Fruit fly (Drosophila melanogaster) whole organism, embryonic: ENCODE data around the gene Tpr2.

Experiments
- Ada2b ChIP-seq: fragments of 200-800 bp; sonication (Bioruptor generic); IDR thresholded peaks from 2 replicates; pipeline ENCODE4 v1.3.6; 2022; ENCODE audit warnings: missing biosample characterization, missing genetic modification characterization
- Awh ChIP-seq: fragments of 200-800 bp; sonication (Bioruptor generic); IDR thresholded peaks from 2 replicates; pipeline ENCODE4, ENCODE4 v1.3.6; 2022; ENCODE audit warnings: missing biosample characterization, missing genetic modification characterization
- CG10431 ChIP-seq: fragments of 200-800 bp; sonication (Bioruptor generic); optimal IDR thresholded peaks from 3 replicates; lab custom pipeline; 2018; ENCODE audit warnings: missing biosample characterization, mild to moderate bottlenecking, missing genetic modification characterization
- CG10654 ChIP-seq: fragments of 200-800 bp; sonication (Bioruptor generic); optimal IDR thresholded peaks from 2 replicates; lab custom pipeline; 2016; ENCODE audit warnings: missing biosample characterization, missing genetic modification characterization
- CG11093 ChIP-seq: fragments of 200-800 bp; sonication (Bioruptor generic); IDR thresholded peaks from 3 replicates; pipeline ENCODE4 v1.3.6; 2022; ENCODE audit warnings: missing biosample characterization, missing genetic modification characterization
- CG11695 ChIP-seq: fragments of 200-800 bp; sonication (Bioruptor generic); IDR thresholded peaks from 3 replicates; pipeline ENCODE4 v1.3.6; 2022; ENCODE audit warnings: missing biosample characterization, missing genetic modification characterization
- CG12155 ChIP-seq: fragments of 200-800 bp; sonication (Bioruptor generic); optimal IDR thresholded peaks from 3 replicates; lab custom pipeline; 2016; ENCODE audit warnings: missing biosample characterization, missing genetic modification characterization
- CG1233 ChIP-seq: fragments of 200-800 bp; sonication (Bioruptor generic); optimal IDR thresholded peaks from 4 replicates; lab custom pipeline; 2018; ENCODE audit warnings: missing biosample characterization, mild to moderate bottlenecking, missing genetic modification characterization
- CG12942 ChIP-seq: fragments of 200-800 bp; sonication (Bioruptor generic); optimal IDR thresholded peaks from 3 replicates; lab custom pipeline; 2016; ENCODE audit warnings: missing biosample characterization, missing genetic modification characterization
- CG13624 ChIP-seq: fragments of 200-800 bp; sonication (Bioruptor generic); optimal IDR thresholded peaks from 2 replicates; lab custom pipeline; 2016; ENCODE audit warnings: missing biosample characterization, missing genetic modification characterization
- CG15514 ChIP-seq: fragments of 200-800 bp; sonication (Bioruptor generic); optimal IDR thresholded peaks from 3 replicates; lab custom pipeline; 2017; ENCODE audit warnings: missing biosample characterization, missing genetic modification characterization, mild to moderate bottlenecking, moderate library complexity, missing genetic modification reagents
- CG1647 ChIP-seq: fragments of 200-800 bp; sonication (Bioruptor generic); optimal IDR thresholded peaks from 3 replicates; lab custom pipeline; 2016; ENCODE audit warnings: missing biosample characterization, missing genetic modification characterization
- CG16815 ChIP-seq: fragments of 200-800 bp; sonication (Bioruptor generic); optimal IDR thresholded peaks from 3 replicates; lab custom pipeline; 2017; ENCODE audit warnings: missing biosample characterization, mild to moderate bottlenecking, missing genetic modification characterization
- CG2678 ChIP-seq: fragments of 200-800 bp; sonication (Bioruptor generic); optimal IDR thresholded peaks from 3 replicates; lab custom pipeline; 2019; ENCODE audit warnings: missing biosample characterization, mild to moderate bottlenecking, missing genetic modification characterization, moderate library complexity
- CG32767 ChIP-seq: fragments of 200-800 bp; sonication (Bioruptor generic); IDR thresholded peaks from 2 replicates; pipeline ENCODE4 v1.3.6; 2022; ENCODE audit warnings: missing biosample characterization, missing genetic modification characterization
- CG42726 ChIP-seq: fragments of 200-800 bp; sonication (Bioruptor generic); IDR thresholded peaks from 2 replicates; pipeline ENCODE4 v1.3.6; 2022; ENCODE audit warnings: missing biosample characterization, missing genetic modification characterization; ENCODE audit not compliant: partially characterized antibody
- CG4820 ChIP-seq: fragments of 200-800 bp; sonication (Bioruptor generic); optimal IDR thresholded peaks from 3 replicates; lab custom pipeline; 2016; ENCODE audit warnings: missing biosample characterization, missing genetic modification characterization
- CG6654 ChIP-seq: fragments of 200-800 bp; sonication (Bioruptor generic); optimal IDR thresholded peaks from 2 replicates; lab custom pipeline; 2017; ENCODE audit warnings: missing biosample characterization, mild to moderate bottlenecking, missing genetic modification characterization
- CG6689 ChIP-seq: fragments of 200-800 bp; sonication (Bioruptor generic); IDR thresholded peaks from 2 replicates; pipeline ENCODE4 v1.3.6; 2022; ENCODE audit warnings: missing biosample characterization, missing genetic modification characterization
- Chrac-16 ChIP-seq: fragments of 200-800 bp; sonication (Bioruptor generic); optimal IDR thresholded peaks from 3 replicates; lab custom pipeline; 2016; ENCODE audit warnings: missing biosample characterization, missing genetic modification characterization
- Dek ChIP-seq: fragments of 200-800 bp; sonication (Bioruptor generic); optimal IDR thresholded peaks from 3 replicates; lab custom pipeline; 2019; ENCODE audit warnings: missing biosample characterization, mild to moderate bottlenecking, missing genetic modification characterization, moderate library complexity
- Doc2 ChIP-seq: fragments of 200-800 bp; sonication (Bioruptor generic); IDR thresholded peaks from 2 replicates; pipeline ENCODE4 v1.3.6; 2022; ENCODE audit warnings: missing biosample characterization, missing genetic modification characterization
- Lim3 ChIP-seq: fragments of 200-800 bp; sonication (Bioruptor generic); IDR thresholded peaks from 2 replicates; pipeline ENCODE4 v1.3.6; 2022; ENCODE audit warnings: missing biosample characterization, missing genetic modification characterization
- Lpt ChIP-seq: fragments of >200 bp; optimal IDR thresholded peaks from 2 replicates; lab custom pipeline; 2018; ENCODE audit warnings: missing biosample characterization, missing genetic modification characterization
- Mrtf ChIP-seq: fragments of 200-800 bp; sonication (Bioruptor generic); IDR thresholded peaks from 3 replicates; pipeline ENCODE4 v1.3.6; 2022; ENCODE audit warnings: missing biosample characterization, missing genetic modification characterization
- NC2β ChIP-seq: fragments of 200-800 bp; sonication (Bioruptor generic); optimal IDR thresholded peaks from 2 replicates; lab custom pipeline; 2016; ENCODE audit warnings: missing biosample characterization, missing genetic modification characterization
- Usf ChIP-seq: fragments of 200-800 bp; sonication (Bioruptor generic); optimal IDR thresholded peaks from 2 replicates; lab custom pipeline; 2017; ENCODE audit warnings: missing genotype, missing biosample characterization, missing genetic modification characterization
- ara ChIP-seq: fragments of 200-800 bp; sonication (Bioruptor generic); IDR thresholded peaks from 2 replicates; pipeline ENCODE4 v1.3.6; 2022; ENCODE audit warnings: missing biosample characterization, missing genetic modification characterization
- bab2 ChIP-seq: fragments of 200-800 bp; sonication (Bioruptor generic); optimal IDR thresholded peaks from 2 replicates; lab custom pipeline; 2016; ENCODE audit warnings: missing biosample characterization, missing genetic modification characterization
- chinmo ChIP-seq: fragments of 200-800 bp; sonication (Bioruptor generic); IDR thresholded peaks from 4 replicates; pipeline ENCODE4 v1.3.6; 2022; ENCODE audit warnings: missing biosample characterization, missing genetic modification characterization; ENCODE audit not compliant: partially characterized antibody
- chn ChIP-seq: fragments of 200-800 bp; sonication (Bioruptor generic); optimal IDR thresholded peaks from 2 replicates; lab custom pipeline; 2016; ENCODE audit warnings: missing biosample characterization, missing genetic modification characterization
- crc ChIP-seq: fragments of 200-800 bp; sonication (Bioruptor generic); optimal IDR thresholded peaks from 2 replicates; lab custom pipeline; 2016; ENCODE audit warnings: missing biosample characterization, missing genetic modification characterization
- da ChIP-seq: fragments of 200-800 bp; sonication (Bioruptor generic); optimal IDR thresholded peaks from 2 replicates; lab custom pipeline; 2016; ENCODE audit warnings: missing biosample characterization, missing genetic modification characterization
- dmrt99B ChIP-seq: fragments of 200-800 bp; sonication (Bioruptor generic); optimal IDR thresholded peaks from 2 replicates; lab custom pipeline; 2018; ENCODE audit warnings: missing biosample characterization, mild to moderate bottlenecking, missing genetic modification characterization, moderate library complexity
- fu2 ChIP-seq: fragments of 200-800 bp; sonication (Bioruptor generic); optimal IDR thresholded peaks from 2 replicates; lab custom pipeline; 2016; ENCODE audit warnings: missing biosample characterization, missing genetic modification characterization
- gro ChIP-seq: fragments of 200-800 bp; sonication (Bioruptor generic); optimal IDR thresholded peaks from 2 replicates; lab custom pipeline; 2016; ENCODE audit warnings: missing biosample characterization, missing genetic modification characterization
- gsb ChIP-seq: fragments of 200-800 bp; sonication (Bioruptor generic); IDR thresholded peaks from 2 replicates; pipeline ENCODE4 v1.3.6; 2022; ENCODE audit warnings: missing biosample characterization, missing genetic modification characterization
- hbn ChIP-seq: fragments of 200-800 bp; sonication (Bioruptor generic); IDR thresholded peaks from 2 replicates; pipeline ENCODE4 v1.3.6; 2022; ENCODE audit warnings: missing biosample characterization, missing genetic modification characterization; ENCODE audit not compliant: partially characterized antibody
- insv ChIP-seq, 2 experiments: fragments of 200-800 bp; sonication (Bioruptor generic); optimal IDR thresholded peaks; 3 replicates each; lab custom pipeline; 2016 to 2018; ENCODE audit warnings: missing biosample characterization in 2 of 2, missing genetic modification characterization in 2 of 2
- jumu ChIP-seq: fragments of 200-800 bp; sonication (Bioruptor generic); optimal IDR thresholded peaks from 3 replicates; lab custom pipeline; 2016; ENCODE audit warnings: missing biosample characterization, missing genetic modification characterization
- luna ChIP-seq: fragments of 200-800 bp; sonication (Bioruptor generic); optimal IDR thresholded peaks from 2 replicates; lab custom pipeline; 2016; ENCODE audit warnings: missing biosample characterization, missing genetic modification characterization
- pan ChIP-seq, 4 experiments: fragments of >200 bp in 3 of 4; fragments of 200-800 bp in 1 of 4; sonication (Bioruptor generic) in 1 of 4; optimal IDR thresholded peaks in 3 of 4; IDR thresholded peaks in 1 of 4; 2 replicates each; pipeline versions ENCODE4 v1.3.6 to Lab custom; 2017 to 2022; ENCODE audit warnings: missing biosample characterization in 2 of 4, missing genetic modification characterization in 2 of 4, mixed read lengths in 1 of 4
- pros ChIP-seq: fragments of 200-800 bp; sonication (Bioruptor generic); optimal IDR thresholded peaks from 3 replicates; lab custom pipeline; 2019; ENCODE audit warnings: missing biosample characterization, mild to moderate bottlenecking, missing genetic modification characterization, moderate library complexity
- pzg ChIP-seq: fragments of 200-800 bp; sonication (Bioruptor generic); optimal IDR thresholded peaks from 3 replicates; lab custom pipeline; 2018; ENCODE audit warnings: missing biosample characterization, mild to moderate bottlenecking, missing genetic modification characterization, moderate library complexity
- sob ChIP-seq: fragments of 200-800 bp; sonication (Bioruptor generic); IDR thresholded peaks from 2 replicates; pipeline ENCODE4 v1.3.6; 2022; ENCODE audit warnings: missing biosample characterization, missing genetic modification characterization
- sr ChIP-seq: fragments of 200-800 bp; sonication (Bioruptor generic); IDR thresholded peaks from 3 replicates; pipeline ENCODE4 v1.3.6; 2022; ENCODE audit warnings: missing biosample characterization, missing genetic modification characterization
- stc ChIP-seq: fragments of 200-800 bp; sonication (Bioruptor generic); IDR thresholded peaks from 2 replicates; pipeline ENCODE4 v1.3.6; 2022; ENCODE audit warnings: missing biosample characterization, missing genetic modification characterization
- sug ChIP-seq: fragments of 200-800 bp; optimal IDR thresholded peaks from 2 replicates; lab custom pipeline; 2019; ENCODE audit warnings: missing biosample characterization, mild to moderate bottlenecking, missing genetic modification characterization, moderate library complexity
- ttk ChIP-seq: fragments of 200-800 bp; sonication (Bioruptor generic); IDR thresholded peaks from 2 replicates; pipeline ENCODE4 v2.1.2; 2022; ENCODE audit warnings: missing biosample characterization, missing genetic modification characterization
- tx ChIP-seq: fragments of 200-800 bp; sonication (Bioruptor generic); optimal IDR thresholded peaks from 2 replicates; lab custom pipeline; 2016; ENCODE audit warnings: missing biosample characterization, missing genetic modification characterization
- zfh1 ChIP-seq: fragments of 200-800 bp; sonication (Bioruptor generic); IDR thresholded peaks from 3 replicates; pipeline ENCODE4 v1.3.6; 2022; ENCODE audit warnings: missing biosample characterization, missing genetic modification characterization

The Tpr2 gene

DNA sequence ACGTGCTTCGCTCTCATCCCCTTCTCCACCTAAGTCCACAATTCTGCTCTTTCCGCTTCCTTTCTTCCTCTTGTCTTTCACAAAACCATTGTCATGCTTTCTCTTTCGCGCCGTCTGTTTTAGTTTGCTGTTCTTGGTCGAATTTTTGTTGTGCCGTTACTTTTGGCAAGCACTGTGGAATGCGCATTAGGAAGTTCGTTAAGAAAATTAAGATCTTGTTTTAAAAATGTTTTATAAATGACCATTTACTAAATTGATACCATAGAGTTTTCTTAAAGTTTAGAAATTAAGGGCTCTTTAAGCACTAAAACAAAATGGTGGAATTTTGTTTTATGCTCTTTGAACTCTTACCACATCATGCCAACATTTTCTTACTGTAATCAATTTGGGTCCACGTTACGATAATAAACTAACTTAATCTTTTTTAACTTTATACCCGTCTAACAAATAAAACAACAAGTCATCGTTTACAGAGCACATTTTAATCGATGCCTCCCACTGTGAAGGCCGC is 43.8 kb downstream of the Tpr2 start (continued):
- TF ChIP-seq Lim3 (no peak), bab2 (peak; percentile 70), CG6654 (GFP tag; lab: Kevin White, UChicago) (peak; percentile 60), jumu (GFP tag; lab: Kevin White, UChicago) (peak; percentile 60), dmrt99B (peak; percentile 89), CG10654 (no peak), Lpt (GFP tag; lab: Kevin White, UChicago) (no peak), Awh (no peak), NC2β (GFP tag; lab: Kevin White, UChicago) (peak; percentile 47), CG4820 (peak; percentile 25), gro (GFP tag; lab: Kevin White, UChicago) (peak; percentile 82), pzg (GFP tag; lab: Kevin White, UChicago) (no peak), CG13624 (GFP tag; lab: Kevin White, UChicago) (peak; percentile 87), CG12942 (GFP tag; lab: Kevin White, UChicago) (no peak), crc (peak; percentile 70), tx (GFP tag; lab: Kevin White, UChicago) (peak; percentile 68), CG12155 (GFP tag; lab: Kevin White, UChicago) (peak; percentile 45), CG42726 (no peak), CG15514 (peak; percentile 50), sob (peak; percentile 45), CG10431 (GFP tag; lab: Kevin White, UChicago) (no peak), stc (GFP tag; lab: Robert Waterston, UW) (no peak), Ada2b (GFP tag; lab: Robert Waterston, UW) (no peak), ara (0 out of 2 replicates have a peak, but pooled peaks have one; percentile 28), chn (GFP tag; lab: Kevin White, UChicago) (peak; percentile 68), CG2678 (tag; lab: Kevin White, UChicago) (peak; percentile 91), CG1233 (peak; percentile 60), CG11093 (GFP tag; lab: Robert Waterston, UW) (peak; percentile 50; the same call in 1 of the 3 replicates), CG32767 (GFP tag; lab: Robert Waterston, UW) (peak; percentile 10; the same call in 1 of the 2 replicates), pan (optimal IDR thresholded peaks at IDR 0.05; lab: Kevin White, UChicago) (no peak), pan (GFP tag; optimal IDR thresholded peaks at IDR 0.05 in 1 of 2, IDR thresholded peaks at IDR 0.05 in 1 of 2) (peak in 1 of 2 experiments; percentile 57), pros (GFP tag; lab: Kevin White, UChicago) (no peak), gsb (GFP tag; lab: Robert Waterston, UW) (no peak), insv (GFP tag; optimal IDR thresholded peaks at IDR 0.05; lab: Kevin White, UChicago) (no peak), ttk (GFP tag; lab: Robert Waterston, UW) (no peak), sug (tag; lab: Kevin White, UChicago) (peak; percentile 60), da (peak; percentile 38), fu2 (GFP tag; lab: Kevin White, UChicago) (peak; percentile 83), zfh1 (GFP tag; lab: Robert Waterston, UW) (peak; percentile 48; the same call in 1 of the 3 replicates), Usf (GFP tag; lab: Kevin White, UChicago) (peak; percentile 60), CG1647 (GFP tag; lab: Kevin White, UChicago) (peak; percentile 57), Chrac-16 (GFP tag; lab: Kevin White, UChicago) (peak; percentile 52), sr (GFP tag; lab: Robert Waterston, UW) (no peak), Mrtf (no peak), CG11695 (GFP tag; lab: Robert Waterston, UW) (peak; percentile 58; the same call in 2 of the 3 replicates), Dek (tag; lab: Kevin White, UChicago) (peak; percentile 81), Doc2 (GFP tag; lab: Robert Waterston, UW) (no peak), CG6689 (GFP tag; lab: Robert Waterston, UW) (peak; percentile 52; the same call in 1 of the 2 replicates), hbn (GFP tag; lab: Robert Waterston, UW) (no peak), chinmo (no peak), luna (GFP tag; lab: Kevin White, UChicago) (peak; percentile 68), CG16815 (GFP tag; lab: Kevin White, UChicago) (peak; percentile 61)
